Worm (Caenorhabditis elegans): ENCODE measurements around the gene F28C6.5.

ce11 chrII:8568234-8568969 is 30.9 kb upstream of the F28C6.5 start:
- TF ChIP-seq tab-1 (GFP tag; IDR thresholded peaks at IDR 0.05) (no peak), flt-1 (GFP tag; IDR thresholded peaks at IDR 0.05) (no peak)

All from whole organism, midembryonic.